Fruit fly (Drosophila melanogaster): ENCODE measurements around the gene CG3726.
A peak's percentile ranks its signal among the peaks of the same experiment; 100 is the strongest.

Gene CG3726

dm6 chrX:5969860-5970665 lies 53.2 kb downstream of the CG3726 start (continued):
- TF ChIP-seq eg (GFP tag; IDR thresholded peaks at IDR 0.05) (peak; percentile 27; the same call in 2 of the 3 replicates), acj6 (GFP tag; optimal IDR thresholded peaks at IDR 0.05) (peak; percentile 22), Smox (GFP tag; optimal IDR thresholded peaks at IDR 0.05) (peak; percentile 55), ss (GFP tag; optimal IDR thresholded peaks at IDR 0.05) (peak in 1 of 2 experiments; percentile 47), CG1621 (tag; optimal IDR thresholded peaks at IDR 0.05) (no peak), CG8119 (GFP tag; IDR thresholded peaks at IDR 0.05) (0 out of 3 replicates have a peak, but pooled peaks have one; percentile 22), Sox14 (GFP tag; optimal IDR thresholded peaks at IDR 0.05) (no peak), Eip93F (GFP tag; optimal IDR thresholded peaks at IDR 0.05) (no peak), fkh (GFP tag; optimal IDR thresholded peaks at IDR 0.05) (peak; percentile 39), CG6854 (GFP tag; optimal IDR thresholded peaks at IDR 0.05) (no peak), CG6276 (GFP tag; optimal IDR thresholded peaks at IDR 0.05) (no peak), CG11294 (GFP tag; IDR thresholded peaks at IDR 0.05) (no peak), CG6792 (GFP tag; optimal IDR thresholded peaks at IDR 0.05) (peak; percentile 34), CG10631 (GFP tag; optimal IDR thresholded peaks at IDR 0.05) (peak; percentile 46), CG10669 (GFP tag; optimal IDR thresholded peaks at IDR 0.05) (peak; percentile 9), svp (GFP tag) (peak; percentile 79), CG8319 (GFP tag; optimal IDR thresholded peaks at IDR 0.05) (no peak), CG8632 (GFP tag; optimal IDR thresholded peaks at IDR 0.05) (peak; percentile 31), spab (GFP tag; optimal IDR thresholded peaks at IDR 0.05) (peak; percentile 19), CG3032 (tag; optimal IDR thresholded peaks at IDR 0.05) (peak; percentile 50), lz (GFP tag; optimal IDR thresholded peaks at IDR 0.05) (peak; percentile 23), salr (GFP tag; optimal IDR thresholded peaks at IDR 0.05) (peak in 1 of 2 experiments; percentile 46), CG6808 (GFP tag; optimal IDR thresholded peaks at IDR 0.05) (peak; percentile 54), Hr39 (GFP tag; optimal IDR thresholded peaks at IDR 0.05) (no peak), fd85E (GFP tag; optimal IDR thresholded peaks at IDR 0.05) (no peak), Lpt (GFP tag; optimal IDR thresholded peaks at IDR 0.05) (peak; percentile 10)

- TF ChIP-seq CG1621 (tag; optimal IDR thresholded peaks at IDR 0.05) (no peak), svp (GFP tag) (peak; percentile 28), Eip78C (GFP tag) (peak; percentile 45)
These were observed 53.8 kb downstream of the CG3726 start for dm6 chrX:5970666-5971057.

- TF ChIP-seq Gug (GFP tag; IDR thresholded peaks at IDR 0.05) (peak; percentile 82), CG16779 (tag; optimal IDR thresholded peaks at IDR 0.05) (peak; percentile 36), CG32006 (GFP tag; optimal IDR thresholded peaks at IDR 0.05) (peak; percentile 90), CG9139 (GFP tag; optimal IDR thresholded peaks at IDR 0.05) (peak; percentile 33), salr (GFP tag; optimal IDR thresholded peaks at IDR 0.05) (peak; percentile 56 to 71), CG7368 (GFP tag; optimal IDR thresholded peaks at IDR 0.05) (peak; percentile 55), CG3032 (tag; optimal IDR thresholded peaks at IDR 0.05) (peak; percentile 67), Sox14 (GFP tag; optimal IDR thresholded peaks at IDR 0.05) (peak; percentile 72), fd85E (GFP tag; optimal IDR thresholded peaks at IDR 0.05) (no peak), CG11294 (GFP tag; IDR thresholded peaks at IDR 0.05) (peak; percentile 55), vri (GFP tag; optimal IDR thresholded peaks at IDR 0.05) (no peak), Lpt (GFP tag; optimal IDR thresholded peaks at IDR 0.05) (peak; percentile 82), net (GFP tag; optimal IDR thresholded peaks at IDR 0.05) (peak; percentile 68), Met (GFP tag; optimal IDR thresholded peaks at IDR 0.05) (peak; percentile 36), pdm3 (GFP tag; optimal IDR thresholded peaks at IDR 0.05) (peak; percentile 80), topi (GFP tag; optimal IDR thresholded peaks at IDR 0.05) (peak; percentile 55), eg (GFP tag; IDR thresholded peaks at IDR 0.05) (peak; percentile 93), Ets21C (GFP tag; optimal IDR thresholded peaks at IDR 0.05) (peak; percentile 37), Eip78C (GFP tag) (peak; percentile 86), ss (GFP tag; optimal IDR thresholded peaks at IDR 0.05) (peak; percentile 15 to 35), CG15336 (GFP tag; IDR thresholded peaks at IDR 0.05) (peak; percentile 87), Hr4 (GFP tag; optimal IDR thresholded peaks at IDR 0.05) (peak; percentile 90), Eip75B (GFP tag; optimal IDR thresholded peaks at IDR 0.05) (peak; percentile 59), CG34406 (GFP tag; optimal IDR thresholded peaks at IDR 0.05) (peak; percentile 11), CG6276 (GFP tag; optimal IDR thresholded peaks at IDR 0.05) (no peak), CG8632 (GFP tag; optimal IDR thresholded peaks at IDR 0.05) (peak; percentile 36), fd59A (GFP tag; optimal IDR thresholded peaks at IDR 0.05) (peak; percentile 64), Blimp-1 (GFP tag; optimal IDR thresholded peaks at IDR 0.05) (no peak), Hr39 (GFP tag; optimal IDR thresholded peaks at IDR 0.05) (peak; percentile 66), CG10631 (GFP tag; optimal IDR thresholded peaks at IDR 0.05) (peak; percentile 76), OdsH (GFP tag; optimal IDR thresholded peaks at IDR 0.05) (peak; percentile 76), fkh (GFP tag; optimal IDR thresholded peaks at IDR 0.05) (no peak)
These were observed 55.1 kb downstream of the CG3726 start for dm6 chrX:5972030-5972429.

Data from whole organism, prepupa.